Worm (Caenorhabditis elegans): ENCODE results near the gene nspe-7.

nspe-7 gene

ce11 chrII:12615413-12615812 is 11.6 kb upstream of the nspe-7 start:
- TF ChIP-seq snpc-4 (tag; optimal IDR thresholded peaks at IDR 0.05) (no peak), cnd-1 (tag; optimal IDR thresholded peaks at IDR 0.05) (no peak), unc-120 (tag; optimal IDR thresholded peaks at IDR 0.05; ENCODE audit: poor library complexity, severe bottlenecking) (no peak), lsy-2 (tag; optimal IDR thresholded peaks at IDR 0.05) (no peak), nhr-76 (tag; optimal IDR thresholded peaks at IDR 0.05) (no peak), nhr-12 (tag; optimal IDR thresholded peaks at IDR 0.05) (no peak), ceh-39 (tag; optimal IDR thresholded peaks at IDR 0.05) (no peak), blmp-1 (tag; optimal IDR thresholded peaks at IDR 0.05) (no peak), elt-1 (tag; optimal IDR thresholded peaks at IDR 0.05; ENCODE audit: borderline replicate concordance, insufficient read depth) (no peak), sptf-1 (tag; optimal IDR thresholded peaks at IDR 0.05) (no peak), ztf-11 (tag; optimal IDR thresholded peaks at IDR 0.05) (no peak), M03D4.4 (tag; optimal IDR thresholded peaks at IDR 0.05) (no peak), flh-1 (GFP tag; optimal IDR thresholded peaks at IDR 0.05) (no peak), unc-62 (GFP tag; optimal IDR thresholded peaks at IDR 0.05) (no peak), ham-2 (GFP tag; optimal IDR thresholded peaks at IDR 0.05) (no peak)

DNA sequence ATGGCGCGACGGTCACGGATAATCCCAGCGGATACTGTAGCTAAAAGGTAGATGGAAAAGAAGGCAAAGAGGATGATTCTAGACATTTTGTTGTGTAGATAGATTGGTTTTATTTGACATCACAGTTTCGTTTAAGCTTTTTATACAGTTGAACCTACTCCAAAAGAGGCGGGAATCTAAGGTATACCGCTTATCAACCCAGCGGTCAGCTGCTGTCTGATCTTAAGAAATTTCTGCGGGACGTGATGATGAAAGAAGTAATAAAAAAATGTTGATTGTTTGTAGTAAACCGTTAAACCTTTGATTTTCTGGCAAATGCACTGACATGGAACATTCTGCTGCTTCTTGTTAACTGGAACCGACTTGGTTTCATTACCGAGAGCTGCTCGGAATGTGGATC is 10.9 kb upstream of the nspe-7 start, which contains the start of gene nspe-6:
TSS of gene nspe-6 (minus strand) at position 101 of the 400 bp plus-strand sequence.
- no peak for TF ChIP-seq ceh-83 (GFP tag; optimal IDR thresholded peaks at IDR 0.05)
- no peak for TF ChIP-seq lsy-2 (tag; optimal IDR thresholded peaks at IDR 0.05)
- TF ChIP-seq bed-3 (GFP tag; optimal IDR thresholded peaks at IDR 0.05) = no peak
- no peak for TF ChIP-seq ces-1 (GFP tag; optimal IDR thresholded peaks at IDR 0.05)
- no peak for TF ChIP-seq snpc-4 (tag; optimal IDR thresholded peaks at IDR 0.05)
- TF ChIP-seq sem-2 (GFP tag; optimal IDR thresholded peaks at IDR 0.05) = no peak
- no peak for TF ChIP-seq mab-5 (tag; optimal IDR thresholded peaks at IDR 0.05)
- no peak for TF ChIP-seq ceh-39 (tag; optimal IDR thresholded peaks at IDR 0.05)
- no peak for TF ChIP-seq unc-120 (tag; optimal IDR thresholded peaks at IDR 0.05; ENCODE audit: poor library complexity, severe bottlenecking)
- TF ChIP-seq unc-39 (tag; optimal IDR thresholded peaks at IDR 0.05) = no peak
- TF ChIP-seq nhr-12 (tag; optimal IDR thresholded peaks at IDR 0.05) = no peak
- TF ChIP-seq ztf-11 (tag; optimal IDR thresholded peaks at IDR 0.05) = no peak
- TF ChIP-seq cnd-1 (tag; optimal IDR thresholded peaks at IDR 0.05) = no peak
- no peak for TF ChIP-seq zip-8 (tag; optimal IDR thresholded peaks at IDR 0.05)
- TF ChIP-seq nhr-76 (tag; optimal IDR thresholded peaks at IDR 0.05) = no peak
- no peak for TF ChIP-seq blmp-1 (tag; optimal IDR thresholded peaks at IDR 0.05)
- no peak for TF ChIP-seq lin-32 (GFP tag; optimal IDR thresholded peaks at IDR 0.05)
- no peak for TF ChIP-seq elt-1 (tag; optimal IDR thresholded peaks at IDR 0.05; ENCODE audit: borderline replicate concordance, insufficient read depth)
- no peak for TF ChIP-seq ham-2 (GFP tag; optimal IDR thresholded peaks at IDR 0.05)
- no peak for TF ChIP-seq drap-1 (GFP tag; optimal IDR thresholded peaks at IDR 0.05)

ce11 chrII:12617586-12617985 is 9.4 kb upstream of the nspe-7 start, which contains the start of gene nspe-3:
Gene nspe-3 (plus strand): TSS chrII:12617886.
- TF ChIP-seq hlh-1 (tag; optimal IDR thresholded peaks at IDR 0.05) (no peak), mls-2 (tag; optimal IDR thresholded peaks at IDR 0.05) (no peak), mep-1 (tag; optimal IDR thresholded peaks at IDR 0.05) (no peak), pha-4 (tag; optimal IDR thresholded peaks at IDR 0.05) (no peak), ces-1 (GFP tag; optimal IDR thresholded peaks at IDR 0.05) (no peak), lin-32 (GFP tag; optimal IDR thresholded peaks at IDR 0.05) (no peak), lsy-2 (tag; optimal IDR thresholded peaks at IDR 0.05) (no peak), unc-62 (GFP tag; optimal IDR thresholded peaks at IDR 0.05) (no peak), ztf-11 (tag; optimal IDR thresholded peaks at IDR 0.05) (no peak), lin-13 (tag; optimal IDR thresholded peaks at IDR 0.05) (no peak), nhr-76 (tag; optimal IDR thresholded peaks at IDR 0.05) (no peak), snpc-4 (tag; optimal IDR thresholded peaks at IDR 0.05) (no peak), zip-8 (tag; optimal IDR thresholded peaks at IDR 0.05) (no peak), nhr-2 (tag; optimal IDR thresholded peaks at IDR 0.05) (no peak), unc-39 (tag; optimal IDR thresholded peaks at IDR 0.05) (no peak), mab-5 (tag; optimal IDR thresholded peaks at IDR 0.05) (no peak), cnd-1 (tag; optimal IDR thresholded peaks at IDR 0.05) (no peak), ceh-39 (tag; optimal IDR thresholded peaks at IDR 0.05) (no peak), M03D4.4 (tag; optimal IDR thresholded peaks at IDR 0.05) (no peak)

DNA sequence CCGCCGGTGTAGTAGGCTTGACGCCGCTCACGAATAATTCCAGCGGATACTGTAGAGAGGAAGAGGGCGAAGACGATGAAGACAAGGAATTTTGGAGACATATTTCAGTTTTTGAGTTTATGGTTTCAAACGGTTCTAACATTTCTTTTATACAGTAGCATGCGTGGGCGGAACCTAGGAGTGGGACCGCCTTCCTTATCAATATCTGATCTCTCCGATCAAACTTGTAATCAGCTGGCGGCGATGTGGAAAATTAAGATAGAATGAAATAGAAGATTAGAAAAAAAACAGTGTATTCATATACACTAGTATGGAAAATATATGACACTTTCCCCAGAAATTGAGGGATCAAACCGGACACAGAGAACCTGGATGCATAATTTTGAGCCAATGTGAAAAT is 7.7 kb upstream of the nspe-7 start, which contains the start of gene nspe-2:
TSS of gene nspe-2 (minus strand) at position 101 of the 400 bp plus-strand sequence.
- no peak for TF ChIP-seq flh-1 (GFP tag; optimal IDR thresholded peaks at IDR 0.05)
- TF ChIP-seq zip-8 (tag; optimal IDR thresholded peaks at IDR 0.05) = no peak
- no peak for TF ChIP-seq hlh-1 (tag; optimal IDR thresholded peaks at IDR 0.05)
- TF ChIP-seq ces-1 (GFP tag; optimal IDR thresholded peaks at IDR 0.05) = no peak

DNA sequence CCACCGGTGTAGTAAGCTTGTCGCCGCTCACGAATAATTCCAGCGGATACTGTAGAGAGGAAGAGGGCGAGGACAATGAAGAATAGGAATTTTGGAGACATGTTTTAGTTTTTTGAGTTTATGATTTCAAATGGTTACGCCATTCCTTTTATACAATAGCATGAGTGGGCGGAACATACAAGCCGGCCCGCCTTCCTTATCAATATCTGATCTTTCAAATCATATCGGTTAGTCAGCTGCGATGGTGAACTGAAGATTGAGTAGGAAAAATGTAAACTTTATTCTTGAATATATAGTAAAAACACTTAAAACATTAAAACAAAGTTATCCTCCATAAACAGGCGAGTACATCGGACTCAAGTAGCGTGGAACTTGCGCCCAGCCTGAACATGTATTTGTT is 6.2 kb upstream of the nspe-7 start, which contains the start of gene nspe-1:
TSS of gene nspe-1 (minus strand) at position 101 of the 400 bp plus-strand sequence.
- TF ChIP-seq elt-3 (tag; optimal IDR thresholded peaks at IDR 0.05) (no peak), elt-1 (tag; optimal IDR thresholded peaks at IDR 0.05; ENCODE audit: borderline replicate concordance, insufficient read depth) (no peak), lin-13 (tag; optimal IDR thresholded peaks at IDR 0.05) (no peak), unc-62 (GFP tag; optimal IDR thresholded peaks at IDR 0.05) (no peak), hlh-1 (tag; optimal IDR thresholded peaks at IDR 0.05) (no peak), unc-39 (tag; optimal IDR thresholded peaks at IDR 0.05) (no peak), ceh-43 (GFP tag; optimal IDR thresholded peaks at IDR 0.05) (no peak), nhr-28 (tag; optimal IDR thresholded peaks at IDR 0.05) (no peak), bed-3 (GFP tag; optimal IDR thresholded peaks at IDR 0.05) (no peak), nhr-76 (tag; optimal IDR thresholded peaks at IDR 0.05) (no peak), sptf-1 (tag; optimal IDR thresholded peaks at IDR 0.05) (no peak), lin-32 (GFP tag; optimal IDR thresholded peaks at IDR 0.05) (no peak), ceh-83 (GFP tag; optimal IDR thresholded peaks at IDR 0.05) (no peak), ham-2 (GFP tag; optimal IDR thresholded peaks at IDR 0.05) (no peak), M03D4.4 (tag; optimal IDR thresholded peaks at IDR 0.05) (no peak), nhr-2 (tag; optimal IDR thresholded peaks at IDR 0.05) (no peak), mab-5 (tag; optimal IDR thresholded peaks at IDR 0.05) (no peak)

Measured in whole organism, mixed stage, embryonic.